Worm (Caenorhabditis elegans) whole organism, L2 larva: ENCODE results near the gene B0280.11.

Source experiments
- C34F6.9 ChIP-seq: fragments of 150-350 bp; optimal IDR thresholded peaks from 2 replicates; lab custom pipeline; 2014; ENCODE audit warnings: missing biosample characterization, missing genetic modification characterization
- F13H6.1 ChIP-seq: sonication (generic microtip); optimal IDR thresholded peaks from 2 replicates; lab custom pipeline; 2016; ENCODE audit warnings: missing genetic modification characterization, missing compliant biosample characterization
- R02D3.7 ChIP-seq: fragments of 150-350 bp; optimal IDR thresholded peaks from 2 replicates; lab custom pipeline; 2014; ENCODE audit warnings: missing biosample characterization, missing genetic modification characterization
- Y55F3AM.14 ChIP-seq: fragments of 200-800 bp; sonication (Bioruptor generic); optimal IDR thresholded peaks from 2 replicates; lab custom pipeline; 2018; ENCODE audit warnings: mild to moderate bottlenecking, missing genetic modification characterization, missing compliant biosample characterization
- ZK546.5 ChIP-seq: sonication (generic microtip); optimal IDR thresholded peaks from 2 replicates; lab custom pipeline; 2017; ENCODE audit warnings: missing biosample characterization, missing genetic modification characterization
- alr-1 ChIP-seq: fragments of 150-350 bp; optimal IDR thresholded peaks from 2 replicates; lab custom pipeline; 2014; ENCODE audit warnings: missing biosample characterization, missing genetic modification characterization
- aly-2 ChIP-seq: fragments of 150-350 bp; optimal IDR thresholded peaks from 2 replicates; lab custom pipeline; 2014; ENCODE audit warnings: missing biosample characterization, missing genetic modification characterization
- ama-1 ChIP-seq: fragments of 150-350 bp; optimal IDR thresholded peaks from 2 replicates; lab custom pipeline; 2018; ENCODE audit warnings: inconsistent platforms
- blmp-1 ChIP-seq: sonication (generic microtip); optimal IDR thresholded peaks from 2 replicates; lab custom pipeline; 2017; ENCODE audit warnings: missing genetic modification characterization, mild to moderate bottlenecking, missing compliant biosample characterization, antibody characterized with exemption, moderate library complexity; ENCODE audit not compliant: insufficient read depth
- ceh-16 ChIP-seq: fragments of 150-350 bp; optimal IDR thresholded peaks from 2 replicates; lab custom pipeline; 2014; ENCODE audit warnings: missing biosample characterization, missing genetic modification characterization
- ceh-82 ChIP-seq: fragments of 150-350 bp; optimal IDR thresholded peaks from 2 replicates; lab custom pipeline; 2014; ENCODE audit warnings: missing biosample characterization, missing genetic modification characterization
- crh-2 ChIP-seq: sonication (generic microtip); optimal IDR thresholded peaks from 2 replicates; lab custom pipeline; 2017; ENCODE audit warnings: missing biosample characterization, missing genetic modification characterization
- dmd-4 ChIP-seq: sonication (generic microtip); optimal IDR thresholded peaks from 2 replicates; lab custom pipeline; 2017; ENCODE audit warnings: missing biosample characterization, missing genetic modification characterization
- egl-27 ChIP-seq: sonication (generic microtip); optimal IDR thresholded peaks from 3 replicates; lab custom pipeline; 2017; ENCODE audit warnings: missing biosample characterization, missing genetic modification reagents, missing genetic modification characterization
- elt-1 ChIP-seq: fragments of 150-350 bp; optimal IDR thresholded peaks from 2 replicates; lab custom pipeline; 2014; ENCODE audit warnings: missing biosample characterization, missing genetic modification characterization
- elt-3 ChIP-seq: sonication (generic microtip); optimal IDR thresholded peaks from 2 replicates; lab custom pipeline; 2017; ENCODE audit warnings: missing biosample characterization, missing genetic modification characterization
- fos-1 ChIP-seq: fragments of 150-350 bp; optimal IDR thresholded peaks from 2 replicates; lab custom pipeline; 2014; ENCODE audit warnings: missing biosample characterization, missing genetic modification characterization
- gmeb-1 ChIP-seq: fragments of 150-350 bp; optimal IDR thresholded peaks from 2 replicates; lab custom pipeline; 2014; ENCODE audit warnings: missing biosample characterization, missing genetic modification characterization
- lin-11 ChIP-seq: fragments of 150-350 bp; sonication (generic microtip); optimal IDR thresholded peaks from 2 replicates; lab custom pipeline; 2014; ENCODE audit warnings: missing biosample characterization, missing genetic modification characterization, inconsistent platforms, mixed read lengths
- lin-13 ChIP-seq: fragments of 150-350 bp; optimal IDR thresholded peaks from 2 replicates; lab custom pipeline; 2014; ENCODE audit warnings: missing biosample characterization, missing genetic modification reagents, missing genetic modification characterization
- lin-39 ChIP-seq: fragments of 150-350 bp; optimal IDR thresholded peaks from 2 replicates; lab custom pipeline; 2014; ENCODE audit warnings: missing biosample characterization, missing genetic modification reagents, missing genetic modification characterization
- lsy-2 ChIP-seq, 2 experiments: fragments of 150-350 bp in 1 of 2; sonication (generic microtip) in 1 of 2; optimal IDR thresholded peaks; 2 replicates each; lab custom pipeline; 2014 to 2017; ENCODE audit warnings: missing biosample characterization in 2 of 2, missing genetic modification characterization in 2 of 2
- mab-5 ChIP-seq: fragments of 150-350 bp; optimal IDR thresholded peaks from 2 replicates; lab custom pipeline; 2014; ENCODE audit warnings: missing biosample characterization, missing genetic modification characterization
- mbf-1 ChIP-seq: sonication (generic microtip); optimal IDR thresholded peaks from 2 replicates; lab custom pipeline; 2017; ENCODE audit warnings: missing biosample characterization, missing genetic modification characterization
- mdl-1 ChIP-seq, 2 experiments: fragments of 150-350 bp in 1 of 2; sonication (generic microtip) in 1 of 2; optimal IDR thresholded peaks; 2 replicates each; lab custom pipeline; 2017; ENCODE audit warnings: missing biosample characterization in 2 of 2, missing genetic modification characterization in 2 of 2
- nhr-10 ChIP-seq: sonication (generic microtip); optimal IDR thresholded peaks from 2 replicates; lab custom pipeline; 2017; ENCODE audit warnings: missing biosample characterization, missing genetic modification characterization
- nhr-11 ChIP-seq: fragments of 150-350 bp; optimal IDR thresholded peaks from 2 replicates; lab custom pipeline; 2014; ENCODE audit warnings: missing biosample characterization, missing genetic modification characterization
- nhr-12 ChIP-seq: fragments of 150-350 bp; optimal IDR thresholded peaks from 2 replicates; lab custom pipeline; 2014; ENCODE audit warnings: missing biosample characterization, missing genetic modification characterization
- nhr-129 ChIP-seq: fragments of 150-350 bp; optimal IDR thresholded peaks from 2 replicates; lab custom pipeline; 2014; ENCODE audit warnings: missing biosample characterization, missing genetic modification characterization
- nhr-21 ChIP-seq: fragments of 150-350 bp; optimal IDR thresholded peaks from 2 replicates; lab custom pipeline; 2014; ENCODE audit warnings: missing biosample characterization, missing genetic modification characterization
- nhr-23 ChIP-seq: fragments of 150-350 bp; optimal IDR thresholded peaks from 2 replicates; lab custom pipeline; 2014; ENCODE audit warnings: missing biosample characterization, missing genetic modification reagents, missing genetic modification characterization
- nhr-237 ChIP-seq: fragments of 150-350 bp; optimal IDR thresholded peaks from 2 replicates; lab custom pipeline; 2014; ENCODE audit warnings: missing biosample characterization, missing genetic modification characterization
- nhr-25 ChIP-seq: fragments of 150-350 bp; sonication (generic microtip); optimal IDR thresholded peaks from 3 replicates; lab custom pipeline; 2014; ENCODE audit warnings: missing biosample characterization, missing genetic modification characterization
- nhr-6 ChIP-seq: fragments of 150-350 bp; optimal IDR thresholded peaks from 2 replicates; lab custom pipeline; 2014; ENCODE audit warnings: missing biosample characterization, missing genetic modification characterization
- nhr-77 ChIP-seq: fragments of 150-350 bp; optimal IDR thresholded peaks from 2 replicates; lab custom pipeline; 2014; ENCODE audit warnings: missing biosample characterization, missing genetic modification characterization
- peb-1 ChIP-seq: fragments of 150-350 bp; optimal IDR thresholded peaks from 2 replicates; lab custom pipeline; 2014; ENCODE audit warnings: missing biosample characterization, missing genetic modification characterization
- sem-4 ChIP-seq: fragments of 150-350 bp; optimal IDR thresholded peaks from 2 replicates; lab custom pipeline; 2014; ENCODE audit warnings: missing biosample characterization, missing genetic modification reagents, missing genetic modification characterization
- skn-1 ChIP-seq: sonication (generic microtip); optimal IDR thresholded peaks from 2 replicates; lab custom pipeline; 2017; ENCODE audit warnings: missing biosample characterization, missing genetic modification characterization
- sma-3 ChIP-seq: sonication (generic microtip); optimal IDR thresholded peaks from 2 replicates; lab custom pipeline; 2016; ENCODE audit warnings: missing genetic modification reagents, missing genetic modification characterization, missing compliant biosample characterization
- sma-9 ChIP-seq, 2 experiments: fragments of 150-350 bp in 1 of 2; sonication (generic microtip) in 1 of 2; optimal IDR thresholded peaks; 2 replicates each; lab custom pipeline; 2014 to 2016; ENCODE audit warnings: missing genetic modification characterization in 2 of 2, mild to moderate bottlenecking in 1 of 2, missing biosample characterization in 1 of 2, missing compliant biosample characterization in 1 of 2, missing genetic modification reagents in 1 of 2, moderate library complexity in 1 of 2
- snpc-4 ChIP-seq: fragments of 150-350 bp; optimal IDR thresholded peaks from 2 replicates; lab custom pipeline; 2014; ENCODE audit warnings: missing biosample characterization, missing genetic modification characterization
- unc-39 ChIP-seq: fragments of 150-350 bp; optimal IDR thresholded peaks from 2 replicates; lab custom pipeline; 2014; ENCODE audit warnings: missing biosample characterization, missing genetic modification characterization
- unc-55 ChIP-seq: fragments of 150-350 bp; sonication (generic microtip); optimal IDR thresholded peaks from 3 replicates; lab custom pipeline; 2014; ENCODE audit warnings: missing biosample characterization, missing genetic modification reagents, missing genetic modification characterization
- unc-62 ChIP-seq: fragments of 150-350 bp; optimal IDR thresholded peaks from 2 replicates; lab custom pipeline; 2014; ENCODE audit warnings: missing biosample characterization, missing genetic modification reagents, missing genetic modification characterization
- zag-1 ChIP-seq: fragments of 150-350 bp; optimal IDR thresholded peaks from 2 replicates; lab custom pipeline; 2014; ENCODE audit warnings: missing biosample characterization, missing genetic modification characterization
- ztf-1 ChIP-seq: fragments of 200-800 bp; sonication (Bioruptor generic); conservative IDR thresholded peaks from 2 replicates; pipeline ENCODE4 v1.3.6; 2022; ENCODE audit warnings: missing genetic modification characterization, missing compliant biosample characterization
- ztf-11 ChIP-seq: sonication (generic microtip); optimal IDR thresholded peaks from 2 replicates; lab custom pipeline; 2017; ENCODE audit warnings: missing biosample characterization, missing genetic modification characterization
- ztf-4 ChIP-seq: fragments of 150-350 bp; optimal IDR thresholded peaks from 2 replicates; lab custom pipeline; 2014; ENCODE audit warnings: missing biosample characterization, missing genetic modification characterization

The B0280.11 gene

DNA sequence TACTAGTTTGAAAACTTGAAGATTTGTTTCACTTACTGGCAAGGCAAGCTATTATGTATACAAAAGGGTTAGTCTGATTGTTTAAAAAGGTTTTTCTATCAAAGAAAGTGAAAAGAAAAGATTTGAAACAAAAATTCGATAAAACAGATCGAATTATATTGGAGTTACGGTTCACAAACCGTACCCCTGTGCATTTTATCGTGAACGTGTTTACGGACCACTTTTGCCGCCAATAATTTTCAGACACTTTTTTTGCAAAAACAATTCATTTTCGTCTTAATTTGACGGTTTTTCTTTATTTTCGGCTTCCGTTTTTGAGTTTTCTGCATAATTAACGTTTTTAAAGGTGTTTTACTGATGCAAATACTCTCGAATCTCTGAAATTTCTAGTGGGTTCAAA lies 27.2 kb upstream of the B0280.11 start:
- TF ChIP-seq elt-1 (tag; lab: Kevin White, UChicago): no peak
- TF ChIP-seq ztf-4: no peak
- no peak for TF ChIP-seq nhr-12 (tag; lab: Kevin White, UChicago)
- TF ChIP-seq nhr-23 (tag; lab: Kevin White, UChicago): no peak
- no peak for TF ChIP-seq ztf-11 (tag; lab: Kevin White, UChicago)
- no peak for TF ChIP-seq ama-1 (lab: Kevin White, UChicago)
- no peak for TF ChIP-seq dmd-4 (tag; lab: Kevin White, UChicago)
- TF ChIP-seq nhr-21 (tag; lab: Kevin White, UChicago): no peak
- no peak for TF ChIP-seq ZK546.5 (tag; lab: Kevin White, UChicago)
- no peak for TF ChIP-seq unc-39 (tag; lab: Kevin White, UChicago)
- no peak for TF ChIP-seq mbf-1
- no peak for TF ChIP-seq Y55F3AM.14 (GFP tag; lab: Kevin White, UChicago)
- TF ChIP-seq, all 48 proteins: peak for 0

- TF ChIP-seq nhr-25 (tag; lab: Kevin White, UChicago): peak; percentile 89
- no peak for TF ChIP-seq ceh-82 (tag; lab: Kevin White, UChicago)
- TF ChIP-seq zag-1: peak; percentile 66
- TF ChIP-seq alr-1 (tag; lab: Kevin White, UChicago): no peak
- peak; percentile 12 for TF ChIP-seq ZK546.5 (tag; lab: Kevin White, UChicago)
- TF ChIP-seq mab-5 (tag; lab: Kevin White, UChicago): peak; percentile 79
- peak; percentile 99 for TF ChIP-seq lin-13 (GFP tag; lab: Kevin White, UChicago)
- peak; percentile 86 for TF ChIP-seq sma-3
- peak; percentile 83 for TF ChIP-seq sma-9 (GFP tag; optimal IDR thresholded peaks at IDR 0.05; lab: Kevin White, UChicago)
- no peak for TF ChIP-seq sma-9 (tag; optimal IDR thresholded peaks at IDR 0.05; lab: Kevin White, UChicago)
- TF ChIP-seq nhr-129: peak; percentile 82
- TF ChIP-seq elt-1 (tag; lab: Kevin White, UChicago): no peak
- TF ChIP-seq lin-11 (tag; lab: Kevin White, UChicago): peak; percentile 87
- TF ChIP-seq ceh-16 (tag; lab: Kevin White, UChicago): peak; percentile 56
- TF ChIP-seq unc-55 (GFP tag; lab: Kevin White, UChicago): peak; percentile 98
- TF ChIP-seq peb-1 (tag; lab: Kevin White, UChicago): no peak
- TF ChIP-seq lin-39 (tag; lab: Kevin White, UChicago): peak; percentile 3
- peak; percentile 69 for TF ChIP-seq nhr-6 (tag; lab: Kevin White, UChicago)
- no peak for TF ChIP-seq ztf-1 (GFP tag; lab: Robert Waterston, UW)
- no peak for TF ChIP-seq elt-3 (tag; lab: Kevin White, UChicago)
- TF ChIP-seq unc-62 (GFP tag; lab: Kevin White, UChicago): no peak
- TF ChIP-seq nhr-12 (tag; lab: Kevin White, UChicago): no peak
- TF ChIP-seq unc-39 (tag; lab: Kevin White, UChicago): no peak
- TF ChIP-seq nhr-237 (tag; lab: Kevin White, UChicago): no peak
- peak; percentile 95 for TF ChIP-seq gmeb-1 (tag; lab: Kevin White, UChicago)
- TF ChIP-seq fos-1 (tag; lab: Kevin White, UChicago): peak; percentile 82
- peak; percentile 19 for TF ChIP-seq skn-1 (tag; lab: Kevin White, UChicago)
- peak; percentile 78 to 96 for TF ChIP-seq lsy-2 (tag; optimal IDR thresholded peaks at IDR 0.05; lab: Kevin White, UChicago)
- TF ChIP-seq nhr-23 (tag; lab: Kevin White, UChicago): no peak
- TF ChIP-seq F13H6.1 (tag; lab: Kevin White, UChicago): peak; percentile 78
- TF ChIP-seq ztf-11 (tag; lab: Kevin White, UChicago): no peak
- no peak for TF ChIP-seq nhr-11 (tag; lab: Kevin White, UChicago)
- TF ChIP-seq sem-4 (tag; lab: Kevin White, UChicago): peak; percentile 77
- TF ChIP-seq C34F6.9: peak; percentile 94
- TF ChIP-seq nhr-77: peak; percentile 32
- TF ChIP-seq egl-27 (tag; lab: Kevin White, UChicago): peak; percentile 92
- TF ChIP-seq mdl-1 (tag; optimal IDR thresholded peaks at IDR 0.05; lab: Kevin White, UChicago): peak in 1 of 2 experiments; percentile 67
- TF ChIP-seq mbf-1: no peak
- no peak for TF ChIP-seq dmd-4 (tag; lab: Kevin White, UChicago)
- TF ChIP-seq aly-2 (tag; lab: Kevin White, UChicago): no peak
- no peak for TF ChIP-seq nhr-10 (tag; lab: Kevin White, UChicago)
- no peak for TF ChIP-seq Y55F3AM.14 (GFP tag; lab: Kevin White, UChicago)
- no peak for TF ChIP-seq ama-1 (lab: Kevin White, UChicago)
- TF ChIP-seq ztf-4: peak; percentile 58
- TF ChIP-seq R02D3.7 (tag; lab: Kevin White, UChicago): peak; percentile 19
- TF ChIP-seq snpc-4 (tag; lab: Kevin White, UChicago): peak; percentile 82
- peak; percentile 94 for TF ChIP-seq crh-2
- peak; percentile 63 for TF ChIP-seq blmp-1
- TF ChIP-seq nhr-21 (tag; lab: Kevin White, UChicago): peak; percentile 86
These were observed 24.1 kb upstream of the B0280.11 start, which contains the start of the genes syf-2 and K04G7.1 for ce11 chrIII:7162065-7162762. Gene syf-2 (minus strand): TSS chrIII:7162115. Gene K04G7.1 (plus strand): TSS chrIII:7162712.
